ENCODE assay signal across 2 worm cellular contexts in the genomic region with DNA sequence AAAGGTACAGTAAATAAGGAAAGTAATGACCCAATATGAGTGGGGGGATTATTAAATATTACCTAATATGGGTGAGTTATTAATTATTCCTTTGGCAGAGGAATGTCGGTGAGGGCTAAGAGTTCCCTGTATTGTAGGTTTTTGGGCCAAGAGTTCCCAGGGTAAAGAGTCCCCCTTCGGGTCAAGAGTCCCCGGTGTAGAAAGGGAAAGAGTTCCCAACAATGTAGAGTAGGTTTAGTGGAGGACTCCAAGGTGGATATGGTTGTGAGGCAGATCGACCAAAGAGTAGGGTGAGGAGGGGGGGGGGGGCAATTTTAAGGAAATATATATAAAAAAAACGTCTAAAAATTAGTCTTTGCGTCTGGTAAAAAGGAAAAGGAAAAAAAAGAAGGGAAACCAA.
TF ChIP-seq lines count a peak whose summit lies in the region.

No protein-coding gene starts in this region.

TF ChIP-seq in whole organism, L4 larva, 104 proteins besides CTCF, POLR2A, EP300 and RAD21:
- TF ChIP-seq lin-38 (GFP tag; IDR thresholded peaks at IDR 0.05; lab: Robert Waterston, UW) (peak; percentile 34; the same call in 1 of the 2 replicates), lin-13 (GFP tag; optimal IDR thresholded peaks at IDR 0.05; lab: Kevin White, UChicago) (no peak)

TF ChIP-seq in whole organism, young adult, 124 proteins besides CTCF, POLR2A, EP300 and RAD21:
- TF ChIP-seq mxl-1 (tag; optimal IDR thresholded peaks at IDR 0.05; lab: Kevin White, UChicago) (no peak), F37B4.10 (GFP tag; IDR thresholded peaks at IDR 0.05; lab: Robert Waterston, UW) (no peak), hlh-26 (GFP tag; conservative IDR thresholded peaks at IDR 0.05; lab: Robert Waterston, UW) (no peak), zim-3 (tag; optimal IDR thresholded peaks at IDR 0.05; lab: Kevin White, UChicago) (no peak), cebp-2 (GFP tag; IDR thresholded peaks at IDR 0.05; lab: Robert Waterston, UW) (0 out of 2 replicates have a peak, but pooled peaks have one; percentile 69), K11D2.4 (GFP tag; IDR thresholded peaks at IDR 0.05; lab: Robert Waterston, UW) (no peak), Y53G8AR.9 (GFP tag; conservative IDR thresholded peaks at IDR 0.05; lab: Robert Waterston, UW) (no peak), ceh-40 (GFP tag; IDR thresholded peaks at IDR 0.05; lab: Robert Waterston, UW) (0 out of 2 replicates have a peak, but pooled peaks have one; percentile 44), sdz-38 (tag; optimal IDR thresholded peaks at IDR 0.05; lab: Kevin White, UChicago) (no peak), F57A8.1 (GFP tag; optimal IDR thresholded peaks at IDR 0.05; lab: Kevin White, UChicago) (no peak), attf-6 (GFP tag; IDR thresholded peaks at IDR 0.05; lab: Robert Waterston, UW) (peak; percentile 33; the same call in 1 of the 2 replicates), madf-6 (GFP tag; IDR thresholded peaks at IDR 0.05; lab: Robert Waterston, UW) (peak; percentile 51; the same call in 1 of the 2 replicates), D2030.7 (GFP tag; IDR thresholded peaks at IDR 0.05; lab: Robert Waterston, UW) (0 out of 2 replicates have a peak, but pooled peaks have one; percentile 30), hrde-1 (tag; optimal IDR thresholded peaks at IDR 0.05; lab: Kevin White, UChicago; ENCODE audit: borderline replicate concordance) (no peak), snpc-1.3 (tag; optimal IDR thresholded peaks at IDR 0.05; lab: Kevin White, UChicago; ENCODE audit: insufficient read depth) (no peak), ztf-26 (tag; optimal IDR thresholded peaks at IDR 0.05; lab: Kevin White, UChicago) (no peak)
